Fruit fly (Drosophila melanogaster) whole organism, embryonic: ENCODE data around the gene CG44158.

Source experiments
- CG10366 ChIP-seq: fragments of 200-800 bp; sonication (Bioruptor generic); IDR thresholded peaks from 2 replicates; pipeline ENCODE4 v1.3.6; 2022; ENCODE audit warnings: missing biosample characterization, missing genetic modification characterization
- CG10543 ChIP-seq: fragments of 200-800 bp; sonication (Bioruptor generic); optimal IDR thresholded peaks from 3 replicates; lab custom pipeline; 2017; ENCODE audit warnings: missing biosample characterization, mild to moderate bottlenecking, missing genetic modification characterization, moderate library complexity
- CG11504 ChIP-seq: fragments of 200-800 bp; sonication (Bioruptor generic); optimal IDR thresholded peaks from 3 replicates; lab custom pipeline; 2019; ENCODE audit warnings: missing biosample characterization, mild to moderate bottlenecking, missing genetic modification characterization, moderate library complexity
- CG12659 ChIP-seq: fragments of 200-800 bp; sonication (Bioruptor generic); optimal IDR thresholded peaks from 3 replicates; lab custom pipeline; 2017; ENCODE audit warnings: mild to moderate bottlenecking, missing biosample characterization, missing genetic modification reagents, missing genetic modification characterization
- CG13287 ChIP-seq: fragments of 200-800 bp; sonication (Bioruptor generic); IDR thresholded peaks from 2 replicates; pipeline ENCODE4 v1.3.6; 2022; ENCODE audit warnings: missing biosample characterization, missing genetic modification characterization; ENCODE audit not compliant: partially characterized antibody
- CG15514 ChIP-seq: fragments of 200-800 bp; sonication (Bioruptor generic); optimal IDR thresholded peaks from 3 replicates; lab custom pipeline; 2017; ENCODE audit warnings: missing biosample characterization, missing genetic modification characterization, mild to moderate bottlenecking, moderate library complexity, missing genetic modification reagents
- CG2120 ChIP-seq: fragments of 200-800 bp; sonication (Bioruptor generic); optimal IDR thresholded peaks from 3 replicates; lab custom pipeline; 2016; ENCODE audit warnings: missing biosample characterization, missing genetic modification characterization
- CG2678 ChIP-seq: fragments of 200-800 bp; sonication (Bioruptor generic); optimal IDR thresholded peaks from 3 replicates; lab custom pipeline; 2019; ENCODE audit warnings: missing biosample characterization, mild to moderate bottlenecking, missing genetic modification characterization, moderate library complexity
- CG2712 ChIP-seq: fragments of 200-800 bp; optimal IDR thresholded peaks from 3 replicates; lab custom pipeline; 2019; ENCODE audit warnings: missing biosample characterization, mild to moderate bottlenecking, missing genetic modification characterization, moderate library complexity
- CG34376 ChIP-seq: fragments of 200-800 bp; sonication (Bioruptor generic); optimal IDR thresholded peaks from 2 replicates; lab custom pipeline; 2018; ENCODE audit warnings: missing biosample characterization, mild to moderate bottlenecking, missing genetic modification characterization
- CG34422 ChIP-seq: fragments of 200-800 bp; sonication (Bioruptor generic); IDR thresholded peaks from 3 replicates; pipeline ENCODE4 v1.3.6; 2022; ENCODE audit warnings: missing biosample characterization, missing genetic modification characterization
- CG6683 ChIP-seq: fragments of 200-800 bp; sonication (Bioruptor generic); optimal IDR thresholded peaks from 2 replicates; lab custom pipeline; 2017; ENCODE audit warnings: missing biosample characterization, mild to moderate bottlenecking, missing genetic modification characterization, missing genetic modification reagents
- CG8924 ChIP-seq: fragments of 200-800 bp; optimal IDR thresholded peaks from 3 replicates; lab custom pipeline; 2019; ENCODE audit warnings: missing biosample characterization, mild to moderate bottlenecking, missing genetic modification characterization, moderate library complexity
- CG9437 ChIP-seq: fragments of 200-800 bp; sonication (Bioruptor generic); optimal IDR thresholded peaks from 2 replicates; lab custom pipeline; 2018; ENCODE audit warnings: missing biosample characterization, mild to moderate bottlenecking, missing genetic modification characterization
- CG9932 ChIP-seq: fragments of 200-800 bp; sonication (Bioruptor generic); IDR thresholded peaks from 2 replicates; pipeline ENCODE4 v1.3.6; 2022; ENCODE audit warnings: missing biosample characterization, missing genetic modification characterization
- Fer1 ChIP-seq: fragments of 200-800 bp; sonication (Bioruptor generic); optimal IDR thresholded peaks from 2 replicates; lab custom pipeline; 2017; ENCODE audit warnings: missing biosample characterization, mild to moderate bottlenecking, missing genetic modification characterization
- Gug ChIP-seq: fragments of 200-800 bp; sonication (Bioruptor generic); IDR thresholded peaks from 4 replicates; pipeline ENCODE4 v1.3.6; 2022; ENCODE audit warnings: missing biosample characterization, missing genetic modification characterization
- Lim3 ChIP-seq: fragments of 200-800 bp; sonication (Bioruptor generic); IDR thresholded peaks from 2 replicates; pipeline ENCODE4 v1.3.6; 2022; ENCODE audit warnings: missing biosample characterization, missing genetic modification characterization
- MESR4 ChIP-seq: fragments of 200-800 bp; sonication (Bioruptor generic); optimal IDR thresholded peaks from 2 replicates; lab custom pipeline; 2018; ENCODE audit warnings: missing biosample characterization, mild to moderate bottlenecking, missing genetic modification characterization, moderate library complexity
- Med ChIP-seq: fragments of 200-800 bp; sonication (Bioruptor generic); peaks from one replicate; lab custom pipeline; 2016; ENCODE audit warnings: missing biosample characterization, missing genetic modification characterization, mild to moderate bottlenecking, inconsistent platforms, moderate library complexity
- Nf-YC ChIP-seq: fragments of 200-800 bp; optimal IDR thresholded peaks from 3 replicates; lab custom pipeline; 2019; ENCODE audit warnings: missing biosample characterization, mild to moderate bottlenecking, missing genetic modification characterization, moderate library complexity
- Pdp1 ChIP-seq, 2 experiments: fragments of 200-800 bp; sonication (Bioruptor generic); optimal IDR thresholded peaks; 3 replicates each; lab custom pipeline; 2016; ENCODE audit warnings: missing biosample characterization in 2 of 2, missing genetic modification characterization in 2 of 2, mild to moderate bottlenecking in 1 of 2, moderate library complexity in 1 of 2
- Poxn ChIP-seq: fragments of 200-800 bp; sonication (Bioruptor generic); IDR thresholded peaks from 2 replicates; pipeline ENCODE4 v1.3.6; 2022; ENCODE audit warnings: missing biosample characterization, missing genetic modification characterization
- Rfx ChIP-seq: fragments of 200-800 bp; sonication (Bioruptor generic); IDR thresholded peaks from 2 replicates; pipeline ENCODE4 v1.3.6; 2022; ENCODE audit warnings: missing biosample characterization, missing genetic modification characterization
- Six4 ChIP-seq: fragments of 200-800 bp; sonication (Bioruptor generic); optimal IDR thresholded peaks from 2 replicates; lab custom pipeline; 2016; ENCODE audit warnings: missing biosample characterization, missing genetic modification characterization
- Trl ChIP-seq, 3 experiments: fragments of >200 bp in 2 of 3; fragments of 200-800 bp in 1 of 3; sonication (Bioruptor generic) in 1 of 3; optimal IDR thresholded peaks; 2 replicates in 1 of 3; 3 replicates in 2 of 3; lab custom pipeline; 2016 to 2017; ENCODE audit warnings: missing biosample characterization in 1 of 3, missing genetic modification characterization in 1 of 3
- YL-1 ChIP-seq: fragments of 200-800 bp; sonication (Bioruptor generic); optimal IDR thresholded peaks from 3 replicates; lab custom pipeline; 2017; ENCODE audit warnings: missing biosample characterization, mild to moderate bottlenecking, missing genetic modification characterization
- chinmo ChIP-seq: fragments of 200-800 bp; sonication (Bioruptor generic); IDR thresholded peaks from 4 replicates; pipeline ENCODE4 v1.3.6; 2022; ENCODE audit warnings: missing biosample characterization, missing genetic modification characterization; ENCODE audit not compliant: partially characterized antibody
- crol ChIP-seq: fragments of 200-800 bp; sonication (Bioruptor generic); IDR thresholded peaks from 2 replicates; pipeline ENCODE4 v1.3.6; 2022; ENCODE audit warnings: missing biosample characterization, missing genetic modification characterization
- dm ChIP-seq: fragments of 200-800 bp; sonication (Bioruptor generic); optimal IDR thresholded peaks from 3 replicates; lab custom pipeline; 2016; ENCODE audit warnings: missing biosample characterization, missing genetic modification characterization
- gro ChIP-seq: fragments of 200-800 bp; sonication (Bioruptor generic); optimal IDR thresholded peaks from 2 replicates; lab custom pipeline; 2016; ENCODE audit warnings: missing biosample characterization, missing genetic modification characterization
- hbn ChIP-seq: fragments of 200-800 bp; sonication (Bioruptor generic); IDR thresholded peaks from 2 replicates; pipeline ENCODE4 v1.3.6; 2022; ENCODE audit warnings: missing biosample characterization, missing genetic modification characterization; ENCODE audit not compliant: partially characterized antibody
- lola ChIP-seq, 3 experiments: fragments of >200 bp in 2 of 3; fragments of 200-800 bp in 1 of 3; sonication (Bioruptor generic) in 1 of 3; optimal IDR thresholded peaks; 2 replicates each; lab custom pipeline; 2017 to 2019; ENCODE audit warnings: missing biosample characterization in 3 of 3, missing genetic modification characterization in 3 of 3, mild to moderate bottlenecking in 1 of 3, moderate library complexity in 1 of 3
- mirr ChIP-seq: fragments of 200-800 bp; sonication (Bioruptor generic); optimal IDR thresholded peaks from 3 replicates; lab custom pipeline; 2018; ENCODE audit warnings: missing biosample characterization, mild to moderate bottlenecking, missing genetic modification characterization
- mld ChIP-seq: fragments of 200-800 bp; sonication (Bioruptor generic); IDR thresholded peaks from 3 replicates; pipeline ENCODE4 v1.3.6; 2022; ENCODE audit warnings: missing biosample characterization, missing genetic modification characterization; ENCODE audit not compliant: partially characterized antibody
- nerfin-1 ChIP-seq: fragments of 200-800 bp; sonication (Bioruptor generic); optimal IDR thresholded peaks from 3 replicates; lab custom pipeline; 2019; ENCODE audit warnings: missing biosample characterization, mild to moderate bottlenecking, missing genetic modification characterization, moderate library complexity
- pfk ChIP-seq: fragments of 200-800 bp; sonication (Bioruptor generic); optimal IDR thresholded peaks from 2 replicates; lab custom pipeline; 2018; ENCODE audit warnings: missing biosample characterization, mild to moderate bottlenecking, missing genetic modification characterization, moderate library complexity
- phol ChIP-seq: fragments of 200-800 bp; sonication (Bioruptor generic); optimal IDR thresholded peaks from 3 replicates; lab custom pipeline; 2018; ENCODE audit warnings: missing biosample characterization, mild to moderate bottlenecking, missing genetic modification characterization, moderate library complexity
- prd ChIP-seq, 3 experiments: fragments of >200 bp in 2 of 3; fragments of 200-800 bp in 1 of 3; sonication (Bioruptor generic) in 1 of 3; optimal IDR thresholded peaks in 2 of 3; IDR thresholded peaks in 1 of 3; 2 replicates in 2 of 3; 3 replicates in 1 of 3; pipeline versions ENCODE4 v1.3.6 to Lab custom; 2017 to 2022; ENCODE audit warnings: missing biosample characterization in 1 of 3, missing genetic modification characterization in 1 of 3
- pzg ChIP-seq: fragments of 200-800 bp; sonication (Bioruptor generic); optimal IDR thresholded peaks from 3 replicates; lab custom pipeline; 2018; ENCODE audit warnings: missing biosample characterization, mild to moderate bottlenecking, missing genetic modification characterization, moderate library complexity
- row ChIP-seq: fragments of 200-800 bp; sonication (Bioruptor generic); IDR thresholded peaks from 3 replicates; pipeline ENCODE4 v1.3.6; 2022; ENCODE audit warnings: missing biosample characterization, missing genetic modification characterization
- scrt ChIP-seq: fragments of 200-800 bp; sonication (Bioruptor generic); optimal IDR thresholded peaks from 2 replicates; lab custom pipeline; 2018; ENCODE audit warnings: missing biosample characterization, mild to moderate bottlenecking, missing genetic modification characterization, moderate library complexity
- sens ChIP-seq: fragments of 200-800 bp; sonication (Bioruptor generic); peaks from one replicate; lab custom pipeline; 2016; ENCODE audit warnings: missing biosample characterization, missing genetic modification characterization
- stwl ChIP-seq: fragments of 200-800 bp; sonication (Bioruptor generic); optimal IDR thresholded peaks from 3 replicates; lab custom pipeline; 2018; ENCODE audit warnings: missing biosample characterization, mild to moderate bottlenecking, missing genetic modification characterization, moderate library complexity
- sug ChIP-seq: fragments of 200-800 bp; optimal IDR thresholded peaks from 2 replicates; lab custom pipeline; 2019; ENCODE audit warnings: missing biosample characterization, mild to moderate bottlenecking, missing genetic modification characterization, moderate library complexity
- tin ChIP-seq: fragments of 200-800 bp; sonication (Bioruptor generic); optimal IDR thresholded peaks from 3 replicates; lab custom pipeline; 2016; ENCODE audit warnings: missing biosample characterization, missing genetic modification characterization
- trem ChIP-seq: fragments of 200-800 bp; optimal IDR thresholded peaks from 3 replicates; lab custom pipeline; 2019; ENCODE audit warnings: missing biosample characterization, mild to moderate bottlenecking, missing genetic modification characterization, moderate library complexity

The CG44158 gene

DNA sequence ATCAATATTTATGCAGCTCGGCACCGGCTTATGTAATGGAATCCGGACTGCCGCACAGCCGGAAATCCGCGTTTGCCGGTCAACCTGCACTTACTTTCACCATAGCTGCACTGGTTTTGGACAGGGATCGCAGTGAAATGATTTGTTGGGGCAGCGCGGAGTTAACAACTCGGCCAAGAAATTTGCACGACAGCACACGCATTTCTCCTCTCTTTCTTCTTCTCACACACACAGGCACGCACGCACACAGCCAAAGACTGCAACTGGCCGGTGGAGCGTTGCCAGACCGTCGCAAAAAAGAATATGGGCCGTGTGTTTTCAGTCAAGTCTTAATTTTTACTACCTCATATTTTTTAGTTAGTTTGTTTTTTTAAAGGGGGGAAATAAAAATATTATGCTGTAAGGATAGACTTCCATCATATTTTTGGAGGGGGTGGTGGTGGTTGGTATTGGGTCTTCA lies 42.3 kb upstream of the CG44158 start (continued):
- peak; percentile 49; the same call in 1 of the 3 replicates for TF ChIP-seq CG34422 (GFP tag; lab: Robert Waterston, UW)
- peak in 1 of 2 experiments; percentile 12 for TF ChIP-seq Trl (optimal IDR thresholded peaks at IDR 0.05; lab: Kevin White, UChicago)
- no peak for TF ChIP-seq Trl (GFP tag; optimal IDR thresholded peaks at IDR 0.05; lab: Kevin White, UChicago)
- TF ChIP-seq CG15514 (GFP tag; lab: Kevin White, UChicago), result peak; percentile 18
- TF ChIP-seq CG2120 (GFP tag; lab: Kevin White, UChicago), result peak; percentile 6
- peak; percentile 20 for TF ChIP-seq phol (tag; lab: Kevin White, UChicago)
- peak; percentile 16 for TF ChIP-seq CG12659 (GFP tag; lab: Kevin White, UChicago)
- TF ChIP-seq chinmo (GFP tag; lab: Robert Waterston, UW), result peak; percentile 94
- peak; percentile 59 for TF ChIP-seq YL-1
- no peak for TF ChIP-seq Poxn (GFP tag; lab: Robert Waterston, UW)
- TF ChIP-seq gro (GFP tag; lab: Kevin White, UChicago), result no peak
- TF ChIP-seq CG2712 (tag; lab: Kevin White, UChicago), result peak; percentile 24
- 0 out of 2 replicates have a peak, but pooled peaks have one; percentile 8 for TF ChIP-seq crol
- TF ChIP-seq Rfx (GFP tag; lab: Robert Waterston, UW), result peak; percentile 26; the same call in 1 of the 2 replicates
- TF ChIP-seq CG9932 (GFP tag; lab: Robert Waterston, UW), result peak; percentile 27; the same call in 1 of the 2 replicates
- peak; percentile 72 for TF ChIP-seq sens (GFP tag; lab: Kevin White, UChicago)
- TF ChIP-seq Lim3 (GFP tag; lab: Robert Waterston, UW), result no peak
- TF ChIP-seq mirr (GFP tag; lab: Kevin White, UChicago), result no peak
- TF ChIP-seq CG9437 (GFP tag; lab: Kevin White, UChicago), result no peak
- peak; percentile 79 for TF ChIP-seq nerfin-1 (tag; lab: Kevin White, UChicago)
- peak; percentile 38 for TF ChIP-seq pzg (GFP tag; lab: Kevin White, UChicago)
- TF ChIP-seq CG13287 (GFP tag; lab: Robert Waterston, UW), result peak; percentile 18
- no peak for TF ChIP-seq sug
- no peak for TF ChIP-seq CG6683 (GFP tag; lab: Kevin White, UChicago)
- TF ChIP-seq tin (GFP tag; lab: Kevin White, UChicago), result peak; percentile 8
- peak; percentile 7 for TF ChIP-seq CG8924
- TF ChIP-seq Med, result peak; percentile 73
- peak in 1 of 2 experiments; percentile 94 for TF ChIP-seq Pdp1 (GFP tag; optimal IDR thresholded peaks at IDR 0.05; lab: Kevin White, UChicago)
- TF ChIP-seq mld (GFP tag; lab: Robert Waterston, UW), result 0 out of 3 replicates have a peak, but pooled peaks have one; percentile 29
- no peak for TF ChIP-seq prd (optimal IDR thresholded peaks at IDR 0.05; lab: Kevin White, UChicago)
- peak; percentile 10; the same call in 1 of the 3 replicates for TF ChIP-seq prd (GFP tag; IDR thresholded peaks at IDR 0.05; lab: Robert Waterston, UW)
- peak; percentile 51 for TF ChIP-seq MESR4 (GFP tag; lab: Kevin White, UChicago)
- peak; percentile 0 for TF ChIP-seq CG34376 (GFP tag; lab: Kevin White, UChicago)
- peak; percentile 32; the same call in 2 of the 4 replicates for TF ChIP-seq Gug (GFP tag; lab: Robert Waterston, UW)
- peak; percentile 15 for TF ChIP-seq Six4 (GFP tag; lab: Kevin White, UChicago)
- TF ChIP-seq scrt (GFP tag; lab: Kevin White, UChicago), result peak; percentile 43
- TF ChIP-seq dm (GFP tag; lab: Kevin White, UChicago), result peak; percentile 33
- peak; percentile 29 for TF ChIP-seq stwl (tag; lab: Kevin White, UChicago)
- TF ChIP-seq CG10366 (GFP tag; lab: Robert Waterston, UW), result no peak
- no peak for TF ChIP-seq pfk (GFP tag; lab: Kevin White, UChicago)
- peak; percentile 10 for TF ChIP-seq Fer1
- peak; percentile 27 for TF ChIP-seq trem
- TF ChIP-seq Nf-YC (tag; lab: Kevin White, UChicago), result peak; percentile 27
- TF ChIP-seq hbn (GFP tag; lab: Robert Waterston, UW), result peak; percentile 27; the same call in 1 of the 2 replicates
- no peak for TF ChIP-seq lola (GFP tag; optimal IDR thresholded peaks at IDR 0.05; lab: Kevin White, UChicago)
- TF ChIP-seq CG11504 (tag; lab: Kevin White, UChicago), result peak; percentile 25
- peak; percentile 12 for TF ChIP-seq CG2678
- TF ChIP-seq CG10543 (GFP tag; lab: Kevin White, UChicago), result peak; percentile 40
- peak; percentile 55; the same call in 2 of the 3 replicates for TF ChIP-seq row (GFP tag; lab: Robert Waterston, UW)
